1 fruit fly cellular context compared by ENCODE assay signal in genomic region chr3L:11683819-11684521, dm6.
TF ChIP-seq lines count a peak whose summit lies in the region.

Sugb (plus strand) TSS chr3L:11683980.

TF ChIP-seq in whole organism, embryonic, 481 proteins besides CTCF, POLR2A, EP300 and RAD21 (continued from another document and continues in another):
- TF ChIP-seq H15 (GFP tag; IDR thresholded peaks at IDR 0.05; lab: Robert Waterston, UW), result peak; percentile 52; the same call in 1 of the 3 replicates
- TF ChIP-seq CG1602 (GFP tag; optimal IDR thresholded peaks at IDR 0.05; lab: Kevin White, UChicago), result peak; percentile 33
- peak; percentile 15 for TF ChIP-seq CG4424 (GFP tag; optimal IDR thresholded peaks at IDR 0.05; lab: Kevin White, UChicago)
- peak; percentile 72 for TF ChIP-seq CG13424 (tag; optimal IDR thresholded peaks at IDR 0.05; lab: Kevin White, UChicago)
- peak; percentile 36 for TF ChIP-seq CG10209 (GFP tag; optimal IDR thresholded peaks at IDR 0.05; lab: Kevin White, UChicago)
- peak; percentile 58 for TF ChIP-seq HLH54F (GFP tag; optimal IDR thresholded peaks at IDR 0.05; lab: Kevin White, UChicago)
- peak; percentile 35; the same call in 1 of the 2 replicates for TF ChIP-seq Awh (GFP tag; IDR thresholded peaks at IDR 0.05; lab: Robert Waterston, UW)
- peak; percentile 8 for TF ChIP-seq CG12769 (tag; optimal IDR thresholded peaks at IDR 0.05; lab: Kevin White, UChicago)
- TF ChIP-seq CG14014 (GFP tag; IDR thresholded peaks at IDR 0.05; lab: Robert Waterston, UW), result peak; percentile 50; the same call in 1 of the 2 replicates
- TF ChIP-seq Lhr (GFP tag; optimal IDR thresholded peaks at IDR 0.05; lab: Kevin White, UChicago), result peak; percentile 27
- TF ChIP-seq tin (GFP tag; optimal IDR thresholded peaks at IDR 0.05; lab: Kevin White, UChicago), result peak; percentile 50
- TF ChIP-seq Asciz (GFP tag; optimal IDR thresholded peaks at IDR 0.05; lab: Kevin White, UChicago), result peak; percentile 39
- TF ChIP-seq hth (optimal IDR thresholded peaks at IDR 0.05; lab: Kevin White, UChicago), result no peak
- no peak for TF ChIP-seq nerfin-2 (GFP tag; IDR thresholded peaks at IDR 0.05; lab: Robert Waterston, UW; ENCODE audit: partially characterized antibody)
- TF ChIP-seq CG6683 (GFP tag; optimal IDR thresholded peaks at IDR 0.05; lab: Kevin White, UChicago), result peak; percentile 40
- TF ChIP-seq CG5245 (GFP tag; optimal IDR thresholded peaks at IDR 0.05; lab: Kevin White, UChicago), result peak; percentile 42
- TF ChIP-seq CG10431 (GFP tag; optimal IDR thresholded peaks at IDR 0.05; lab: Kevin White, UChicago), result peak; percentile 87
- peak; percentile 65 for TF ChIP-seq CG12659 (GFP tag; optimal IDR thresholded peaks at IDR 0.05; lab: Kevin White, UChicago)
- peak; percentile 56 for TF ChIP-seq CG3838 (GFP tag; optimal IDR thresholded peaks at IDR 0.05; lab: Kevin White, UChicago)
- no peak for TF ChIP-seq cad (GFP tag; optimal IDR thresholded peaks at IDR 0.05; lab: Kevin White, UChicago)
- TF ChIP-seq dm (GFP tag; optimal IDR thresholded peaks at IDR 0.05; lab: Kevin White, UChicago), result peak; percentile 39
- TF ChIP-seq CG34422 (GFP tag; IDR thresholded peaks at IDR 0.05; lab: Robert Waterston, UW), result peak; percentile 62; the same call in 1 of the 3 replicates
- TF ChIP-seq CG6654 (GFP tag; optimal IDR thresholded peaks at IDR 0.05; lab: Kevin White, UChicago), result no peak
- TF ChIP-seq Oaz (GFP tag; IDR thresholded peaks at IDR 0.05; lab: Robert Waterston, UW), result no peak
- peak; percentile 81 for TF ChIP-seq vvl (GFP tag; IDR thresholded peaks at IDR 0.05; lab: Robert Waterston, UW)
- TF ChIP-seq Fer2 (tag; optimal IDR thresholded peaks at IDR 0.05; lab: Kevin White, UChicago), result no peak
- TF ChIP-seq CG11085 (GFP tag; IDR thresholded peaks at IDR 0.05; lab: Robert Waterston, UW), result peak; percentile 14; the same call in 1 of the 2 replicates
- peak; percentile 41 for TF ChIP-seq Antp (GFP tag; optimal IDR thresholded peaks at IDR 0.05; lab: Kevin White, UChicago)
- peak; percentile 9 for TF ChIP-seq CG2202 (tag; optimal IDR thresholded peaks at IDR 0.05; lab: Kevin White, UChicago)
- peak; percentile 54 for TF ChIP-seq Meics (GFP tag; optimal IDR thresholded peaks at IDR 0.05; lab: Kevin White, UChicago)
- TF ChIP-seq CG8290 (GFP tag; optimal IDR thresholded peaks at IDR 0.05; lab: Kevin White, UChicago), result peak; percentile 14
- peak in 1 of 2 experiments; percentile 37 for TF ChIP-seq CG8290 (tag; optimal IDR thresholded peaks at IDR 0.05; lab: Kevin White, UChicago)
- no peak for TF ChIP-seq dati (GFP tag; IDR thresholded peaks at IDR 0.05; lab: Robert Waterston, UW)
- peak; percentile 71 for TF ChIP-seq sna (GFP tag; IDR thresholded peaks at IDR 0.05; lab: Robert Waterston, UW; ENCODE audit: partially characterized antibody)
- peak; percentile 46 for TF ChIP-seq Side (GFP tag; optimal IDR thresholded peaks at IDR 0.05; lab: Kevin White, UChicago)
- TF ChIP-seq pnt (GFP tag; optimal IDR thresholded peaks at IDR 0.05; lab: Kevin White, UChicago), result peak; percentile 34
- TF ChIP-seq lbe (GFP tag; optimal IDR thresholded peaks at IDR 0.05; lab: Kevin White, UChicago), result peak; percentile 62
- TF ChIP-seq bcd (GFP tag; optimal IDR thresholded peaks at IDR 0.05; lab: Kevin White, UChicago), result no peak
- TF ChIP-seq CG10654 (GFP tag; optimal IDR thresholded peaks at IDR 0.05; lab: Kevin White, UChicago), result peak; percentile 33
- TF ChIP-seq chif (GFP tag; optimal IDR thresholded peaks at IDR 0.05; lab: Kevin White, UChicago), result peak; percentile 7 to 52
- no peak for TF ChIP-seq p53 (GFP tag; optimal IDR thresholded peaks at IDR 0.05; lab: Kevin White, UChicago)
- TF ChIP-seq crc (GFP tag; optimal IDR thresholded peaks at IDR 0.05; lab: Kevin White, UChicago), result peak; percentile 38
- TF ChIP-seq ind (GFP tag; optimal IDR thresholded peaks at IDR 0.05; lab: Kevin White, UChicago), result peak; percentile 1
- TF ChIP-seq sob (GFP tag; IDR thresholded peaks at IDR 0.05; lab: Robert Waterston, UW), result peak; percentile 79
- TF ChIP-seq CG14710 (tag; optimal IDR thresholded peaks at IDR 0.05; lab: Kevin White, UChicago), result peak; percentile 23
- TF ChIP-seq Camta (GFP tag; optimal IDR thresholded peaks at IDR 0.05; lab: Kevin White, UChicago), result peak; percentile 7
- TF ChIP-seq insv (GFP tag; optimal IDR thresholded peaks at IDR 0.05; lab: Kevin White, UChicago), result peak in 1 of 2 experiments; percentile 74
- peak; percentile 10 for TF ChIP-seq MESR4 (GFP tag; optimal IDR thresholded peaks at IDR 0.05; lab: Kevin White, UChicago)
- TF ChIP-seq CG10267 (tag; optimal IDR thresholded peaks at IDR 0.05; lab: Kevin White, UChicago), result peak; percentile 35
- TF ChIP-seq HLHmδ (GFP tag; optimal IDR thresholded peaks at IDR 0.05; lab: Kevin White, UChicago), result no peak
- peak; percentile 24 for TF ChIP-seq CG33213 (GFP tag; optimal IDR thresholded peaks at IDR 0.05; lab: Kevin White, UChicago)
- TF ChIP-seq Hr51 (GFP tag; optimal IDR thresholded peaks at IDR 0.05; lab: Kevin White, UChicago), result peak; percentile 52 to 57
- TF ChIP-seq CG18599 (GFP tag; optimal IDR thresholded peaks at IDR 0.05; lab: Kevin White, UChicago), result peak; percentile 83
- no peak for TF ChIP-seq ash1 (GFP tag; optimal IDR thresholded peaks at IDR 0.05; lab: Kevin White, UChicago)
- peak; percentile 49 for TF ChIP-seq onecut (GFP tag; IDR thresholded peaks at IDR 0.05; lab: Robert Waterston, UW)
- TF ChIP-seq CG2116 (GFP tag; optimal IDR thresholded peaks at IDR 0.05; lab: Kevin White, UChicago), result peak; percentile 38
- peak; percentile 41; the same call in 1 of the 3 replicates for TF ChIP-seq CG11695 (GFP tag; IDR thresholded peaks at IDR 0.05; lab: Robert Waterston, UW)
- TF ChIP-seq unpg (GFP tag; optimal IDR thresholded peaks at IDR 0.05; lab: Kevin White, UChicago), result peak; percentile 63
- TF ChIP-seq CG34224 (GFP tag; IDR thresholded peaks at IDR 0.05; lab: Robert Waterston, UW; ENCODE audit: partially characterized antibody), result peak; percentile 72
- peak; percentile 27 for TF ChIP-seq Hmx (GFP tag; optimal IDR thresholded peaks at IDR 0.05; lab: Kevin White, UChicago)
- peak; percentile 87; the same call in 1 of the 2 replicates for TF ChIP-seq Rfx (GFP tag; IDR thresholded peaks at IDR 0.05; lab: Robert Waterston, UW)
- no peak for TF ChIP-seq ato (GFP tag; IDR thresholded peaks at IDR 0.05; lab: Robert Waterston, UW; ENCODE audit: partially characterized antibody)
- peak; percentile 78 for TF ChIP-seq CG13894 (tag; optimal IDR thresholded peaks at IDR 0.05; lab: Kevin White, UChicago)
- TF ChIP-seq Aef1 (GFP tag; IDR thresholded peaks at IDR 0.05; lab: Robert Waterston, UW), result peak; percentile 18; the same call in 1 of the 3 replicates
- TF ChIP-seq twi (tag; optimal IDR thresholded peaks at IDR 0.05; lab: Kevin White, UChicago), result no peak
- peak; percentile 51; the same call in 1 of the 2 replicates for TF ChIP-seq CG7372 (GFP tag; IDR thresholded peaks at IDR 0.05; lab: Robert Waterston, UW)
- TF ChIP-seq TFAM (GFP tag; optimal IDR thresholded peaks at IDR 0.05; lab: Kevin White, UChicago), result no peak
- TF ChIP-seq slp2 (GFP tag; optimal IDR thresholded peaks at IDR 0.05; lab: Kevin White, UChicago), result no peak
- 0 out of 3 replicates have a peak, but pooled peaks have one; percentile 30 for TF ChIP-seq CG14050 (GFP tag; IDR thresholded peaks at IDR 0.05; lab: Robert Waterston, UW)
- TF ChIP-seq CG1792 (GFP tag; optimal IDR thresholded peaks at IDR 0.05; lab: Kevin White, UChicago), result peak; percentile 25
- peak; percentile 57 for TF ChIP-seq corto (GFP tag; optimal IDR thresholded peaks at IDR 0.05; lab: Kevin White, UChicago)
- peak; percentile 61 for TF ChIP-seq CG11723 (GFP tag; optimal IDR thresholded peaks at IDR 0.05; lab: Kevin White, UChicago)
- TF ChIP-seq Ssrp (tag; optimal IDR thresholded peaks at IDR 0.05; lab: Kevin White, UChicago), result peak; percentile 4
- TF ChIP-seq CG31441 (GFP tag; IDR thresholded peaks at IDR 0.05; lab: Robert Waterston, UW), result peak; percentile 28; the same call in 1 of the 2 replicates
- TF ChIP-seq nau (GFP tag; optimal IDR thresholded peaks at IDR 0.05; lab: Kevin White, UChicago), result peak; percentile 44
- TF ChIP-seq CG4854 (GFP tag; optimal IDR thresholded peaks at IDR 0.05; lab: Kevin White, UChicago), result no peak
- no peak for TF ChIP-seq zf30C (GFP tag; optimal IDR thresholded peaks at IDR 0.05; lab: Kevin White, UChicago)
- peak; percentile 62 for TF ChIP-seq fu2 (GFP tag; optimal IDR thresholded peaks at IDR 0.05; lab: Kevin White, UChicago)
- TF ChIP-seq CG4617 (GFP tag; optimal IDR thresholded peaks at IDR 0.05; lab: Kevin White, UChicago; ENCODE audit: borderline replicate concordance), result peak; percentile 52
- TF ChIP-seq Six4 (GFP tag; optimal IDR thresholded peaks at IDR 0.05; lab: Kevin White, UChicago), result no peak
- no peak for TF ChIP-seq otp (GFP tag; IDR thresholded peaks at IDR 0.05; lab: Robert Waterston, UW)
- TF ChIP-seq peb (GFP tag; IDR thresholded peaks at IDR 0.05; lab: Robert Waterston, UW), result no peak
- peak; percentile 3 for TF ChIP-seq en (GFP tag; optimal IDR thresholded peaks at IDR 0.05; lab: Kevin White, UChicago)
- no peak for TF ChIP-seq mld (GFP tag; IDR thresholded peaks at IDR 0.05; lab: Robert Waterston, UW; ENCODE audit: partially characterized antibody)
- peak; percentile 47 for TF ChIP-seq Hr3 (GFP tag; optimal IDR thresholded peaks at IDR 0.05; lab: Kevin White, UChicago)
- TF ChIP-seq fd64A (GFP tag; optimal IDR thresholded peaks at IDR 0.05; lab: Kevin White, UChicago), result no peak
- no peak for TF ChIP-seq Poxn (GFP tag; IDR thresholded peaks at IDR 0.05; lab: Robert Waterston, UW)
- TF ChIP-seq D19A (tag; optimal IDR thresholded peaks at IDR 0.05; lab: Kevin White, UChicago), result peak; percentile 19
- no peak for TF ChIP-seq h (optimal IDR thresholded peaks at IDR 0.05; lab: Kevin White, UChicago)
- TF ChIP-seq E2f1 (GFP tag; IDR thresholded peaks at IDR 0.05; lab: Robert Waterston, UW), result peak; percentile 41; the same call in 1 of the 2 replicates
- peak; percentile 36 for TF ChIP-seq CG8388 (GFP tag; optimal IDR thresholded peaks at IDR 0.05; lab: Kevin White, UChicago)
- 0 out of 4 replicates have a peak, but pooled peaks have one; percentile 62 for TF ChIP-seq chinmo (GFP tag; IDR thresholded peaks at IDR 0.05; lab: Robert Waterston, UW; ENCODE audit: partially characterized antibody)
- TF ChIP-seq Mad (GFP tag; optimal IDR thresholded peaks at IDR 0.05; lab: Kevin White, UChicago), result peak; percentile 67
- peak; percentile 62 for TF ChIP-seq az2 (GFP tag; optimal IDR thresholded peaks at IDR 0.05; lab: Kevin White, UChicago)
- no peak for TF ChIP-seq CG31388 (GFP tag; optimal IDR thresholded peaks at IDR 0.05; lab: Kevin White, UChicago)
- TF ChIP-seq HmgD (GFP tag; optimal IDR thresholded peaks at IDR 0.05; lab: Kevin White, UChicago), result no peak
- peak; percentile 76 for TF ChIP-seq pho (GFP tag; optimal IDR thresholded peaks at IDR 0.05; lab: Kevin White, UChicago)
- TF ChIP-seq CG6791 (GFP tag; IDR thresholded peaks at IDR 0.05; lab: Robert Waterston, UW; ENCODE audit: partially characterized antibody), result no peak
- peak; percentile 57 for TF ChIP-seq Nf-YB (GFP tag; optimal IDR thresholded peaks at IDR 0.05; lab: Kevin White, UChicago)
- TF ChIP-seq bsh (GFP tag; optimal IDR thresholded peaks at IDR 0.05; lab: Kevin White, UChicago), result peak; percentile 37 to 65
- peak; percentile 77 for TF ChIP-seq lab (GFP tag; optimal IDR thresholded peaks at IDR 0.05; lab: Kevin White, UChicago)
- TF ChIP-seq bigmax (GFP tag; optimal IDR thresholded peaks at IDR 0.05; lab: Kevin White, UChicago), result peak; percentile 8
- TF ChIP-seq CG2120 (GFP tag; optimal IDR thresholded peaks at IDR 0.05; lab: Kevin White, UChicago), result peak; percentile 91
- TF ChIP-seq GATAe (GFP tag; conservative IDR thresholded peaks at IDR 0.05; lab: Robert Waterston, UW), result no peak; the same call in 1 of the 2 replicates
- TF ChIP-seq sug (tag; optimal IDR thresholded peaks at IDR 0.05; lab: Kevin White, UChicago), result peak; percentile 86
- no peak; the same call in 1 of the 2 replicates for TF ChIP-seq esg (GFP tag; conservative IDR thresholded peaks at IDR 0.05; lab: Robert Waterston, UW)
- TF ChIP-seq CG17385 (GFP tag; optimal IDR thresholded peaks at IDR 0.05; lab: Kevin White, UChicago), result peak; percentile 61
- TF ChIP-seq zfh2 (GFP tag; optimal IDR thresholded peaks at IDR 0.05; lab: Kevin White, UChicago), result peak; percentile 76
- TF ChIP-seq luna (GFP tag; optimal IDR thresholded peaks at IDR 0.05; lab: Kevin White, UChicago), result no peak
- no peak for TF ChIP-seq CG11398 (GFP tag; optimal IDR thresholded peaks at IDR 0.05; lab: Kevin White, UChicago)
- TF ChIP-seq abd-A (tag; optimal IDR thresholded peaks at IDR 0.05; lab: Kevin White, UChicago), result peak; percentile 78
- peak; percentile 55 for TF ChIP-seq fd3F (GFP tag; optimal IDR thresholded peaks at IDR 0.05; lab: Kevin White, UChicago)
- peak; percentile 30; the same call in 1 of the 2 replicates for TF ChIP-seq Bgb (GFP tag; IDR thresholded peaks at IDR 0.05; lab: Robert Waterston, UW; ENCODE audit: partially characterized antibody)
- TF ChIP-seq prd (optimal IDR thresholded peaks at IDR 0.05; lab: Kevin White, UChicago), result no peak
- peak; percentile 70 for TF ChIP-seq prd (GFP tag; IDR thresholded peaks at IDR 0.05; lab: Robert Waterston, UW)
- TF ChIP-seq Mes4 (GFP tag; optimal IDR thresholded peaks at IDR 0.05; lab: Kevin White, UChicago), result peak; percentile 48
- peak; percentile 56 for TF ChIP-seq CG17359 (tag; optimal IDR thresholded peaks at IDR 0.05; lab: Kevin White, UChicago)
- TF ChIP-seq CG8924 (tag; optimal IDR thresholded peaks at IDR 0.05; lab: Kevin White, UChicago), result peak; percentile 52
- no peak for TF ChIP-seq pan (optimal IDR thresholded peaks at IDR 0.05; lab: Kevin White, UChicago)
- TF ChIP-seq pan (GFP tag; optimal IDR thresholded peaks at IDR 0.05 in 1 of 2, IDR thresholded peaks at IDR 0.05 in 1 of 2), result peak in 1 of 2 experiments; percentile 53
- TF ChIP-seq CG10147 (GFP tag; optimal IDR thresholded peaks at IDR 0.05; lab: Kevin White, UChicago), result peak; percentile 61
- TF ChIP-seq dmrt11E (tag; optimal IDR thresholded peaks at IDR 0.05; lab: Kevin White, UChicago), result peak; percentile 23
- peak; percentile 70; the same call in 1 of the 2 replicates for TF ChIP-seq lmd (GFP tag; IDR thresholded peaks at IDR 0.05; lab: Robert Waterston, UW)
- TF ChIP-seq Nf-YA (GFP tag; IDR thresholded peaks at IDR 0.05; lab: Robert Waterston, UW), result no peak
- peak; percentile 0 for TF ChIP-seq CG6254 (GFP tag; optimal IDR thresholded peaks at IDR 0.05; lab: Kevin White, UChicago)
- peak; percentile 65 for TF ChIP-seq Fer3 (tag; optimal IDR thresholded peaks at IDR 0.05; lab: Kevin White, UChicago)
- peak; percentile 24 for TF ChIP-seq CG18262 (tag; optimal IDR thresholded peaks at IDR 0.05; lab: Kevin White, UChicago)
- TF ChIP-seq klu (GFP tag; IDR thresholded peaks at IDR 0.05; lab: Robert Waterston, UW), result no peak
